Fruit fly (Drosophila melanogaster): ENCODE results near the gene wupA.

The wupA gene

dm6 chrX:18094747-18095352 lies 21.9 kb downstream of the wupA start (continued):
- peak; percentile 61 for TF ChIP-seq CG11504 (tag; optimal IDR thresholded peaks at IDR 0.05)
- peak; percentile 18 for TF ChIP-seq phol (tag; optimal IDR thresholded peaks at IDR 0.05)
- peak; percentile 45; the same call in 1 of the 2 replicates for TF ChIP-seq MBD-R2 (GFP tag; IDR thresholded peaks at IDR 0.05)
- TF ChIP-seq dan (GFP tag; IDR thresholded peaks at IDR 0.05) = no peak
- peak; percentile 22 for TF ChIP-seq CG12155 (GFP tag; optimal IDR thresholded peaks at IDR 0.05)
- TF ChIP-seq dmrt99B (tag; optimal IDR thresholded peaks at IDR 0.05) = peak; percentile 19
- peak in 1 of 2 experiments; percentile 37 for TF ChIP-seq dpn (GFP tag; optimal IDR thresholded peaks at IDR 0.05)
- TF ChIP-seq otp (GFP tag; IDR thresholded peaks at IDR 0.05) = no peak
- TF ChIP-seq CG6854 (GFP tag; optimal IDR thresholded peaks at IDR 0.05) = peak; percentile 0
- TF ChIP-seq Ssrp (tag; optimal IDR thresholded peaks at IDR 0.05) = peak; percentile 15
- TF ChIP-seq bcd (GFP tag; optimal IDR thresholded peaks at IDR 0.05) = peak; percentile 42
- peak; percentile 64 for TF ChIP-seq wdn (GFP tag; IDR thresholded peaks at IDR 0.05)
- peak; percentile 25 for TF ChIP-seq fd96Cb (tag; optimal IDR thresholded peaks at IDR 0.05)
- no peak for TF ChIP-seq nmo (GFP tag; optimal IDR thresholded peaks at IDR 0.05)
- TF ChIP-seq Sry-β (GFP tag; optimal IDR thresholded peaks at IDR 0.05) = no peak
- TF ChIP-seq row (GFP tag; IDR thresholded peaks at IDR 0.05) = peak; percentile 78
- TF ChIP-seq Dbx (GFP tag; IDR thresholded peaks at IDR 0.05) = peak; percentile 55; the same call in 1 of the 3 replicates
- no peak for TF ChIP-seq hkb (optimal IDR thresholded peaks at IDR 0.05)
- TF ChIP-seq hkb (GFP tag; IDR thresholded peaks at IDR 0.05) = peak; percentile 43; the same call in 1 of the 2 replicates
- TF ChIP-seq ind (GFP tag; optimal IDR thresholded peaks at IDR 0.05) = peak; percentile 39
- peak; percentile 50 for TF ChIP-seq unpg (GFP tag; optimal IDR thresholded peaks at IDR 0.05)
- peak; percentile 83 for TF ChIP-seq slbo (GFP tag; IDR thresholded peaks at IDR 0.05)
- TF ChIP-seq CG1024 (GFP tag; IDR thresholded peaks at IDR 0.05) = 0 out of 2 replicates have a peak, but pooled peaks have one; percentile 6
- no peak for TF ChIP-seq dati (GFP tag; IDR thresholded peaks at IDR 0.05)
- peak in 1 of 2 experiments; percentile 49 for TF ChIP-seq Hr51 (GFP tag; optimal IDR thresholded peaks at IDR 0.05)
- TF ChIP-seq Dad (GFP tag; optimal IDR thresholded peaks at IDR 0.05) = no peak
- TF ChIP-seq toy (GFP tag; IDR thresholded peaks at IDR 0.05) = no peak
- TF ChIP-seq D (optimal IDR thresholded peaks at IDR 0.05) = no peak
- TF ChIP-seq D (GFP tag; optimal IDR thresholded peaks at IDR 0.05) = no peak
- peak; percentile 10 for TF ChIP-seq CG13296 (GFP tag; optimal IDR thresholded peaks at IDR 0.05)
- TF ChIP-seq Sox102F (GFP tag; optimal IDR thresholded peaks at IDR 0.05) = peak; percentile 46
- TF ChIP-seq cad (GFP tag; optimal IDR thresholded peaks at IDR 0.05) = no peak
- TF ChIP-seq ci (GFP tag; IDR thresholded peaks at IDR 0.05) = peak; percentile 17; the same call in 1 of the 3 replicates
- TF ChIP-seq CG17385 (GFP tag; optimal IDR thresholded peaks at IDR 0.05) = peak; percentile 51

- TF ChIP-seq CG34376 (GFP tag; optimal IDR thresholded peaks at IDR 0.05) (peak; percentile 36), exex (tag; optimal IDR thresholded peaks at IDR 0.05) (peak; percentile 65), CG1233 (GFP tag; optimal IDR thresholded peaks at IDR 0.05) (no peak), GATAe (GFP tag; conservative IDR thresholded peaks at IDR 0.05) (peak; percentile 22; the same call in 1 of the 2 replicates), mirr (GFP tag; optimal IDR thresholded peaks at IDR 0.05) (peak; percentile 72), nom (GFP tag; optimal IDR thresholded peaks at IDR 0.05) (peak; percentile 13), dysf (GFP tag; IDR thresholded peaks at IDR 0.05) (no peak), CG3995 (GFP tag; optimal IDR thresholded peaks at IDR 0.05) (peak; percentile 80)
Observed at dm6 chrX:18094130-18094529, 22.6 kb downstream of the wupA start.
